Worm (Caenorhabditis elegans): Measurements from ENCODE around the gene gcy-18.

- TF ChIP-seq ceh-40 (GFP tag; IDR thresholded peaks at IDR 0.05) (no peak), zim-3 (tag; optimal IDR thresholded peaks at IDR 0.05) (no peak), Y67H2A.10 (GFP tag; conservative IDR thresholded peaks at IDR 0.05) (no peak), pha-4 (tag; optimal IDR thresholded peaks at IDR 0.05) (no peak), madf-10 (tag; optimal IDR thresholded peaks at IDR 0.05) (no peak), ekl-4 (GFP tag; IDR thresholded peaks at IDR 0.05) (no peak), ama-1 (optimal IDR thresholded peaks at IDR 0.05) (no peak), ama-1 (GFP tag; optimal IDR thresholded peaks at IDR 0.05) (no peak), Y53F4B.3 (GFP tag; IDR thresholded peaks at IDR 0.05) (no peak), unc-130 (GFP tag; optimal IDR thresholded peaks at IDR 0.05) (no peak)
Observed at ce11 chrIV:12831609-12832500, 28.0 kb upstream of the gcy-18 start.

Measured in whole organism, young adult.